Worm (Caenorhabditis elegans) whole organism, midembryonic: ENCODE measurements around the gene pmp-3.

Experiments
- T22C8.4 ChIP-seq: fragments of 200-800 bp; sonication (Bioruptor generic); IDR thresholded peaks from 2 replicates; pipeline ENCODE4 v1.3.6; 2022; ENCODE audit warnings: missing genetic modification characterization, missing compliant biosample characterization
- flt-1 ChIP-seq: fragments of 200-800 bp; sonication (Bioruptor generic); IDR thresholded peaks from 2 replicates; pipeline ENCODE4 v1.3.6; 2022; ENCODE audit warnings: missing genetic modification characterization, missing compliant biosample characterization
- med-1 ChIP-seq: sonication (generic microtip); optimal IDR thresholded peaks from 2 replicates; lab custom pipeline; 2017; ENCODE audit warnings: missing genetic modification characterization, mild to moderate bottlenecking, missing compliant biosample characterization, antibody characterized with exemption, missing genetic modification reagents; ENCODE audit not compliant: insufficient read depth
- ref-1 ChIP-seq: fragments of 200-800 bp; sonication (Bioruptor generic); conservative IDR thresholded peaks from 2 replicates; pipeline ENCODE4 v1.3.6; 2022; ENCODE audit warnings: missing genetic modification reagents, missing genetic modification characterization, missing compliant biosample characterization
- tab-1 ChIP-seq: fragments of 200-800 bp; sonication (Bioruptor generic); IDR thresholded peaks from 2 replicates; pipeline ENCODE4 v1.3.6; 2022; ENCODE audit warnings: missing genetic modification characterization, missing compliant biosample characterization
- ztf-23 ChIP-seq: fragments of 200-800 bp; sonication (Bioruptor generic); IDR thresholded peaks from 2 replicates; pipeline ENCODE4 v1.3.6; 2022; ENCODE audit warnings: missing genetic modification reagents, missing genetic modification characterization, missing compliant biosample characterization

- TF ChIP-seq ref-1 (GFP tag; lab: Robert Waterston, UW) (no peak), tab-1 (GFP tag; lab: Robert Waterston, UW) (no peak), med-1 (no peak), T22C8.4 (no peak), flt-1 (GFP tag; lab: Robert Waterston, UW) (no peak), ztf-23 (GFP tag; lab: Robert Waterston, UW) (no peak)
Measured at ce11 chrV:14638075-14638474, 8.5 kb upstream of the pmp-3 start.
